Worm (Caenorhabditis elegans): ENCODE data around the gene F44D12.19.

DNA sequence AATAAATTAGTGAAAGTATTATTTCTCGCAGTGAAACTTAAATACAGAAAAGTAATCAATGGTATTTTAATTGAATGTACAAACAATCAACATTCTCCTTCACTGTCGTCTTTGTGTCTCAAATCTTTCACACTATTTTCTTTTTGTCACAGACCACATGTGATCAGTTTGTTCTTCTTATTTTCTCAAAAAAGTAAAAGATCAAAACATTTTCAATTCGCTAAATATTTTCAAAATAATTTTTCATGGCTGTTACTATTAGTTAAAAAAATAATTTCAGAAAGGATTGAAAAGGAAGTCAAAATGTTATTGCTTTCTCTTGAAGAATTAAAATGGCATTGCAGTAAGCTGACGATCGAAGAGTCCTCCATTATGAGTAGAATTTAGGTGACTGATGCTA lies 19.4 kb downstream of the F44D12.19 start, which contains the start of gene dhs-31:
- TF ChIP-seq pha-4 (tag; optimal IDR thresholded peaks at IDR 0.05): no peak
- no peak for TF ChIP-seq ztf-11 (tag; optimal IDR thresholded peaks at IDR 0.05)
- TF ChIP-seq nhr-12 (tag; optimal IDR thresholded peaks at IDR 0.05): no peak
